Fruit fly (Drosophila melanogaster) whole organism, wandering third instar larva: ENCODE data around the gene mRpL44.

Source experiments
- Abd-B ChIP-seq: fragments of >200 bp; optimal IDR thresholded peaks from 2 replicates; lab custom pipeline; 2017; ENCODE audit warnings: missing biosample characterization, missing genetic modification characterization
- CG32264 ChIP-seq: fragments of 200-800 bp; sonication (Bioruptor generic); optimal IDR thresholded peaks from 2 replicates; lab custom pipeline; 2016; ENCODE audit warnings: missing biosample characterization, missing genetic modification characterization
- CG9705 ChIP-seq: fragments of 200-800 bp; sonication (Bioruptor generic); optimal IDR thresholded peaks from 2 replicates; lab custom pipeline; 2018; ENCODE audit warnings: missing biosample characterization, mild to moderate bottlenecking, missing genetic modification characterization
- CrebA ChIP-seq: fragments of 200-800 bp; sonication (Bioruptor generic); optimal IDR thresholded peaks from 2 replicates; lab custom pipeline; 2016; ENCODE audit warnings: missing biosample characterization, mild to moderate bottlenecking, missing genetic modification characterization, borderline replicate concordance
- GATAd ChIP-seq: sonication (Bioruptor generic); optimal IDR thresholded peaks from 2 replicates; lab custom pipeline; 2016; ENCODE audit warnings: missing biosample characterization, missing genetic modification characterization
- HLH106 ChIP-seq: fragments of 200-800 bp; optimal IDR thresholded peaks from 3 replicates; lab custom pipeline; 2019; ENCODE audit warnings: missing biosample characterization, mild to moderate bottlenecking, missing genetic modification characterization, moderate library complexity
- Hr78 ChIP-seq: fragments of >200 bp; optimal IDR thresholded peaks from 2 replicates; lab custom pipeline; 2017; ENCODE audit warnings: missing biosample characterization, missing genetic modification characterization
- Hr83 ChIP-seq: fragments of 200-300 bp; sonication (Bioruptor generic); optimal IDR thresholded peaks from 2 replicates; lab custom pipeline; 2016; ENCODE audit warnings: missing biosample characterization, mild to moderate bottlenecking, missing genetic modification characterization, moderate library complexity; ENCODE audit not compliant: poor library complexity, severe bottlenecking
- Jra ChIP-seq: sonication (Bioruptor generic); optimal IDR thresholded peaks from 2 replicates; lab custom pipeline; 2016; ENCODE audit warnings: missing biosample characterization, missing genetic modification characterization
- Mio ChIP-seq: sonication (Bioruptor generic); optimal IDR thresholded peaks from 2 replicates; lab custom pipeline; 2016; ENCODE audit warnings: missing biosample characterization, missing genetic modification characterization
- Myc ChIP-seq: fragments of >200 bp; optimal IDR thresholded peaks from 2 replicates; lab custom pipeline; 2017
- N ChIP-seq: fragments of >200 bp; optimal IDR thresholded peaks from 2 replicates; lab custom pipeline; 2018; ENCODE audit warnings: missing biosample characterization, missing external identifiers, missing genetic modification characterization
- OdsH ChIP-seq: fragments of 200-800 bp; sonication (Bioruptor generic); optimal IDR thresholded peaks from 2 replicates; lab custom pipeline; 2016; ENCODE audit warnings: missing biosample characterization, mild to moderate bottlenecking, missing genetic modification characterization
- Rel ChIP-seq, 2 experiments: fragments of 200-800 bp; sonication (Bioruptor generic) in 1 of 2; optimal IDR thresholded peaks; 2 replicates in 1 of 2; 3 replicates in 1 of 2; lab custom pipeline; 2016 to 2019; ENCODE audit warnings: mild to moderate bottlenecking in 2 of 2, missing biosample characterization in 2 of 2, missing genetic modification characterization in 2 of 2, moderate library complexity in 1 of 2
- Sp1 ChIP-seq: fragments of 200-800 bp; sonication (Bioruptor generic); optimal IDR thresholded peaks from 3 replicates; lab custom pipeline; 2019; ENCODE audit warnings: missing biosample characterization, mild to moderate bottlenecking, missing genetic modification characterization, moderate library complexity
- Vsx2 ChIP-seq: fragments of 200-300, 225-300 bp; sonication (Bioruptor generic); optimal IDR thresholded peaks from 2 replicates; lab custom pipeline; 2018; ENCODE audit warnings: missing biosample characterization, missing genetic modification characterization; ENCODE audit not compliant: partially characterized antibody
- br ChIP-seq: fragments of 200-800 bp; sonication (Bioruptor generic); optimal IDR thresholded peaks from 2 replicates; lab custom pipeline; 2016; ENCODE audit warnings: missing biosample characterization, missing genetic modification characterization
- dl ChIP-seq, 2 experiments: fragments of 175-275, 200-275 bp in 1 of 2; fragments of 200-275 bp in 1 of 2; sonication (Bioruptor generic); optimal IDR thresholded peaks; lab custom pipeline; 2018; ENCODE audit warnings: mild to moderate bottlenecking in 2 of 2, missing biosample characterization in 2 of 2, missing genetic modification characterization in 2 of 2, moderate library complexity in 2 of 2; ENCODE audit not compliant: partially characterized antibody in 2 of 2, insufficient read depth in 1 of 2
- dmrt93B ChIP-seq: fragments of 200-800 bp; sonication (Bioruptor generic); optimal IDR thresholded peaks from 2 replicates; lab custom pipeline; 2018; ENCODE audit warnings: missing biosample characterization, mild to moderate bottlenecking, missing genetic modification characterization
- ey ChIP-seq: fragments of 200-800 bp; sonication (Bioruptor generic); optimal IDR thresholded peaks from 2 replicates; lab custom pipeline; 2016; ENCODE audit warnings: missing biosample characterization, missing genetic modification characterization
- foxo ChIP-seq, 2 experiments: fragments of 200-800 bp; sonication (Bioruptor generic); optimal IDR thresholded peaks; 2 replicates in 1 of 2; 3 replicates in 1 of 2; lab custom pipeline; 2016 to 2017; ENCODE audit warnings: missing biosample characterization in 2 of 2, missing genetic modification characterization in 2 of 2
- fru ChIP-seq: fragments of 200-800 bp; sonication (Bioruptor generic); optimal IDR thresholded peaks from 3 replicates; lab custom pipeline; 2016; ENCODE audit warnings: missing biosample characterization, mild to moderate bottlenecking, missing genetic modification characterization
- h ChIP-seq: fragments of 200-800 bp; sonication (Bioruptor generic); optimal IDR thresholded peaks from 3 replicates; lab custom pipeline; 2016; ENCODE audit warnings: missing biosample characterization, mild to moderate bottlenecking, missing genetic modification characterization
- jim ChIP-seq: fragments of 175-275, 200-325 bp; sonication (Bioruptor generic); optimal IDR thresholded peaks from 2 replicates; lab custom pipeline; 2016; ENCODE audit warnings: missing biosample characterization, mild to moderate bottlenecking, missing genetic modification characterization
- lola ChIP-seq: fragments of >200 bp; optimal IDR thresholded peaks from 2 replicates; lab custom pipeline; 2017; ENCODE audit warnings: missing biosample characterization, missing genetic modification characterization
- psq ChIP-seq: fragments of 200-800 bp; sonication (Bioruptor generic); optimal IDR thresholded peaks from 3 replicates; lab custom pipeline; 2017; ENCODE audit warnings: missing biosample characterization, mild to moderate bottlenecking, missing genetic modification characterization, moderate library complexity
- rgr ChIP-seq: fragments of 200-800 bp; sonication (Bioruptor generic); optimal IDR thresholded peaks from 3 replicates; lab custom pipeline; 2016; ENCODE audit warnings: missing biosample characterization, mild to moderate bottlenecking, missing genetic modification characterization
- sv ChIP-seq: fragments of 200-800 bp; sonication (Bioruptor generic); optimal IDR thresholded peaks from 3 replicates; lab custom pipeline; 2016; ENCODE audit warnings: missing biosample characterization, missing genetic modification characterization
- tai ChIP-seq: sonication (Bioruptor generic); optimal IDR thresholded peaks from 2 replicates; lab custom pipeline; 2016; ENCODE audit warnings: missing biosample characterization, missing genetic modification characterization
- usp ChIP-seq: fragments of >200 bp; optimal IDR thresholded peaks from 2 replicates; lab custom pipeline; 2017; ENCODE audit warnings: missing biosample characterization, missing genetic modification characterization
- woc ChIP-seq: sonication (Bioruptor generic); optimal IDR thresholded peaks from 2 replicates; lab custom pipeline; 2016; ENCODE audit warnings: missing biosample characterization, mild to moderate bottlenecking, missing genetic modification characterization

mRpL44 gene

DNA sequence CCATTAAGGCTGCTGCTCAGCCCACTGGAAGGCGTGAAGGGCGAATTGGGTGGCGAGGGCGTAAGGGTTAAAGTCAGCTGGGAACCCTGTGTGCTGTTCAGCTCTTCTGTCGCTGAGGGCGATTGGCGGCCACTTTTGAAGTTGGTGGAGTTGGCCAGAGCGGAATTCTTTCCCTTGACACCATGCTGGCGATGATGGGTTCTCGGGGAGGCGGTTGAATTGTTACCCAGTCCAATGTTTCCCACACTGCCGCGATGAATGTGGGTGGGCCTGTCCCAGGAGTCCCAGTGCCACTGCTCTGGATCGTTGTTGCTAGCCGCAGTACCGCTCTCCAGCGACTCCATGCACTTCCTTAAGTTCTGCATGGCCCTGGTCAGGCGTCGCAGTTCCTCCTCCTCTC lies 12.4 kb upstream of the mRpL44 start:
- no peak for TF ChIP-seq Rel (GFP tag; optimal IDR thresholded peaks at IDR 0.05; lab: Kevin White, UChicago)
- TF ChIP-seq Rel (tag; optimal IDR thresholded peaks at IDR 0.05; lab: Kevin White, UChicago), result no peak
- no peak for TF ChIP-seq fru

DNA sequence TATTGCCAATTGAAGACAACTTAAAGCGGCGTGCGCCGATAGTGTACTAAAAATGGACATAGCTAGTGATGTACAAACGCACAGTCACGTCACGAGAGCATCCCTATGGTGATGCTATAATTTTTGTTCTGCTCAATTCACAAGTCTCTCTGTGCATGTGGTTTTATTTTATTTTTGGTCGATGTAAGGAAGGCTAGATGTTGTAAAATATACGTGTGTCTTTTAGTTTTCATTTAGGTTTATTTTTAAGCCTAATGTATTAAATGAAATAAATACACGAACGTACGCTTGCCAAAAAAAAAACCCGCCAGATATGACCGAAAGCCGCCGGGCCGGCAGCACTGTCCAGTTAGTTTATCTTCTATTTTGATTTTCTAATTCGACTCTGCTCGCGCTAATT lies 4.1 kb upstream of the mRpL44 start, which contains the start of the genes CG45100, HDAC3 and Hcs:
TSS of gene CG45100 (minus strand) at position 50 of the 400 bp plus-strand sequence.
TSS of gene HDAC3 (minus strand) at position 50 of the 400 bp plus-strand sequence.
TSS of gene Hcs (plus strand) at position 349 of the 400 bp plus-strand sequence.
- TF ChIP-seq Jra (GFP tag; lab: Kevin White, UChicago) (no peak), GATAd (GFP tag; lab: Kevin White, UChicago) (no peak), h (GFP tag; lab: Kevin White, UChicago) (no peak), woc (GFP tag; lab: Kevin White, UChicago) (peak; percentile 94), Myc (peak; percentile 100), sv (GFP tag; lab: Kevin White, UChicago) (peak; percentile 22), foxo (GFP tag; optimal IDR thresholded peaks at IDR 0.05; lab: Kevin White, UChicago) (no peak), CG9705 (peak; percentile 19), br (GFP tag; lab: Kevin White, UChicago) (no peak), ey (peak; percentile 43), lola (GFP tag; lab: Kevin White, UChicago) (no peak), HLH106 (no peak), psq (GFP tag; lab: Kevin White, UChicago) (peak; percentile 36), Hr83 (no peak), dl (GFP tag; optimal IDR thresholded peaks at IDR 0.05; lab: Kevin White, UChicago; ENCODE audit: insufficient read depth in 1 of 2, partially characterized antibody in 2 of 2) (no peak), Rel (GFP tag; optimal IDR thresholded peaks at IDR 0.05; lab: Kevin White, UChicago) (no peak), Rel (tag; optimal IDR thresholded peaks at IDR 0.05; lab: Kevin White, UChicago) (no peak)
- TF ChIP-seq, all 38 proteins: peak for 6

DNA sequence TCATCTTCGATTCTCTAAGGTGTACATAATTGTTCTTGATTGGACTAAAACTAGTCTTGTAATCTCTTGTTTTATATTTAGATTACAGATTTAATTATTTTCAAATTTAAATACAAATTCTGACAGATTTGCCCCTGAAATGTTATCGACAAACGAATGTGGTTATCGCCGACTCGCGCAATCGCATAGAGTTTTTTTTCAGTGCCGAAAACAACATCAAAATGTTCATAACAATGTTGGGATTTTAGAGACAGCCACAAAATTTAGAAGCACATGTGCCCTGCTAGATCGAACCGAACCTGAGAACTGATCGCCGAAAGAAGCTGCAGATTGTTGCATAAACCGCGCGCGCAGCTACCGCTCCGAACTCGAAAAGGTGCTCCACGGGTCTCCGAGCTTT lies 2.8 kb downstream of the mRpL44 start, which contains the start of gene POLDIP2:
TSS of gene POLDIP2 (plus strand) at position 160 of the 400 bp plus-strand sequence.
- TF ChIP-seq Rel (GFP tag; optimal IDR thresholded peaks at IDR 0.05; lab: Kevin White, UChicago) (no peak), Rel (tag; optimal IDR thresholded peaks at IDR 0.05; lab: Kevin White, UChicago) (peak; percentile 47), Hr83 (peak; percentile 9), Myc (no peak), rgr (GFP tag; lab: Kevin White, UChicago) (peak; percentile 8), dmrt93B (GFP tag; lab: Kevin White, UChicago) (no peak)

DNA sequence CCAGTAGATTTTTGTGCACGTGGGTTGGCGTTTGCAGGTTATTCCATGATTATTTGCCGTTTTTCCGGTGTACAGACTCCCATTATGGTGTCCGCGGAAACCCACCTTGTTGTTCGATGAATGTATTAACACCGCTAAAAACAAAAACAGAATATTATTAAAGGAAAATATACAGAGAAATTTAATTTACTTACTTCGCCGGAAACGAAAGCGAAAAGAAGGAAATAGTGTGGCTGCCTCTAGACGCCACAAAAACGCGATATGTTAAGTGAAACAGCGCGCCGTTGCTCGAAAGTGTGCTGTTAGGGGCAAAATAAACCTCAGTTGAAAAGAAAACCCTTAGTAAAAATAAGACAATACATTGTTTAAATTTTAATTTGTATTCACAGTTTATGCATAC lies 3.6 kb downstream of the mRpL44 start, which contains the start of gene RpL35A:
TSS of gene RpL35A (minus strand) at position 227 of the 400 bp plus-strand sequence.
- TF ChIP-seq tai (GFP tag; lab: Kevin White, UChicago), result no peak
- no peak for TF ChIP-seq jim (GFP tag; lab: Kevin White, UChicago)
- peak; percentile 86 for TF ChIP-seq Sp1 (GFP tag; lab: Kevin White, UChicago)
- TF ChIP-seq ey, result peak; percentile 16
- no peak for TF ChIP-seq Abd-B (GFP tag; lab: Kevin White, UChicago)
- peak; percentile 71 for TF ChIP-seq dmrt93B (GFP tag; lab: Kevin White, UChicago)
- peak; percentile 30 for TF ChIP-seq Myc
- no peak for TF ChIP-seq Mio (GFP tag; lab: Kevin White, UChicago)
- peak; percentile 73 for TF ChIP-seq br (GFP tag; lab: Kevin White, UChicago)
- no peak for TF ChIP-seq N (GFP tag; lab: Kevin White, UChicago)
- peak; percentile 71 for TF ChIP-seq h (GFP tag; lab: Kevin White, UChicago)
- TF ChIP-seq sv (GFP tag; lab: Kevin White, UChicago), result no peak
- TF ChIP-seq fru, result peak; percentile 62
- no peak for TF ChIP-seq Hr78 (GFP tag; lab: Kevin White, UChicago)
- no peak for TF ChIP-seq usp (GFP tag; lab: Kevin White, UChicago)
- TF ChIP-seq CrebA, result no peak
- peak; percentile 26 for TF ChIP-seq woc (GFP tag; lab: Kevin White, UChicago)
- TF ChIP-seq GATAd (GFP tag; lab: Kevin White, UChicago), result no peak
- no peak for TF ChIP-seq Vsx2 (GFP tag; lab: Kevin White, UChicago)
- no peak for TF ChIP-seq Rel (GFP tag; optimal IDR thresholded peaks at IDR 0.05; lab: Kevin White, UChicago)
- TF ChIP-seq Rel (tag; optimal IDR thresholded peaks at IDR 0.05; lab: Kevin White, UChicago), result peak; percentile 54
- peak; percentile 42 to 56 for TF ChIP-seq foxo (GFP tag; optimal IDR thresholded peaks at IDR 0.05; lab: Kevin White, UChicago)
- TF ChIP-seq dl (GFP tag; optimal IDR thresholded peaks at IDR 0.05; lab: Kevin White, UChicago; ENCODE audit: insufficient read depth in 1 of 2, partially characterized antibody in 2 of 2), result no peak
- TF ChIP-seq CG32264 (GFP tag; lab: Kevin White, UChicago), result peak; percentile 68
- TF ChIP-seq psq (GFP tag; lab: Kevin White, UChicago), result no peak
- TF ChIP-seq rgr (GFP tag; lab: Kevin White, UChicago), result peak; percentile 83
- peak; percentile 84 for TF ChIP-seq Hr83
- peak; percentile 4 for TF ChIP-seq OdsH (GFP tag; lab: Kevin White, UChicago)
- peak; percentile 75 for TF ChIP-seq CG9705
- peak; percentile 58 for TF ChIP-seq HLH106
